Worm (Caenorhabditis elegans) whole organism, early embryonic: ENCODE results near the gene ZK686.3.

Experiments used
- B0310.2 ChIP-seq: sonication (generic microtip); optimal IDR thresholded peaks from 2 replicates; lab custom pipeline; 2016; ENCODE audit warnings: mild to moderate bottlenecking, missing genetic modification characterization, missing compliant biosample characterization
- F13C5.2 ChIP-seq: sonication (generic microtip); optimal IDR thresholded peaks from 2 replicates; lab custom pipeline; 2017; ENCODE audit warnings: mild to moderate bottlenecking, missing genetic modification characterization, inconsistent platforms, missing compliant biosample characterization
- aly-1 ChIP-seq: sonication (generic microtip); optimal IDR thresholded peaks from 2 replicates; lab custom pipeline; 2016; ENCODE audit warnings: missing genetic modification characterization, missing compliant biosample characterization
- ama-1 ChIP-seq: fragments of 150-350 bp; optimal IDR thresholded peaks from 2 replicates; lab custom pipeline; 2014
- ceh-13 ChIP-seq: fragments of 200-800 bp; sonication (Bioruptor generic); optimal IDR thresholded peaks from 2 replicates; lab custom pipeline; 2018; ENCODE audit warnings: mild to moderate bottlenecking, missing genetic modification characterization, missing compliant biosample characterization
- ceh-36 ChIP-seq: sonication (generic microtip); optimal IDR thresholded peaks from 2 replicates; lab custom pipeline; 2016; ENCODE audit warnings: missing genetic modification characterization, inconsistent platforms, missing compliant biosample characterization
- ets-7 ChIP-seq: sonication (generic microtip); optimal IDR thresholded peaks from 2 replicates; lab custom pipeline; 2016; ENCODE audit warnings: missing genotype, missing genetic modification characterization, missing compliant biosample characterization
- flt-1 ChIP-seq: fragments of 200-800 bp; sonication (Bioruptor generic); IDR thresholded peaks from 2 replicates; pipeline ENCODE4 v1.3.6; 2022; ENCODE audit warnings: missing genetic modification characterization, missing compliant biosample characterization
- hmbx-1 ChIP-seq: sonication (generic microtip); optimal IDR thresholded peaks from 2 replicates; lab custom pipeline; 2016; ENCODE audit warnings: mild to moderate bottlenecking, missing genetic modification characterization, missing compliant biosample characterization
- hmg-4 ChIP-seq: fragments of 200-800 bp; sonication (Bioruptor generic); optimal IDR thresholded peaks from 2 replicates; lab custom pipeline; 2018; ENCODE audit warnings: mild to moderate bottlenecking, missing genetic modification characterization, missing compliant biosample characterization
- hnd-1 ChIP-seq: sonication (generic microtip); optimal IDR thresholded peaks from 2 replicates; lab custom pipeline; 2016; ENCODE audit warnings: missing genetic modification characterization, missing compliant biosample characterization
- pes-1 ChIP-seq: fragments of 200-800 bp; sonication (Bioruptor generic); IDR thresholded peaks from 2 replicates; pipeline ENCODE4 v1.3.6; 2022; ENCODE audit warnings: missing genetic modification reagents, missing genetic modification characterization, missing compliant biosample characterization
- scrt-1 ChIP-seq: fragments of 200-800 bp; sonication (Bioruptor generic); IDR thresholded peaks from 2 replicates; pipeline ENCODE4 v1.3.6; 2022; ENCODE audit warnings: missing genetic modification characterization, missing compliant biosample characterization
- sea-1 ChIP-seq: fragments of 200-800 bp; sonication (Bioruptor generic); conservative IDR thresholded peaks from 2 replicates; pipeline ENCODE4 v1.3.6; 2022; ENCODE audit warnings: missing genetic modification characterization, missing compliant biosample characterization
- tbx-11 ChIP-seq: fragments of 200-800 bp; sonication (Bioruptor generic); IDR thresholded peaks from 2 replicates; pipeline ENCODE4 v1.3.6; 2022; ENCODE audit warnings: missing genetic modification characterization, missing compliant biosample characterization
- tbx-37 ChIP-seq: fragments of 200-800 bp; sonication (Bioruptor generic); conservative IDR thresholded peaks from 2 replicates; pipeline ENCODE4 v1.3.6; 2022; ENCODE audit warnings: missing genetic modification reagents, missing genetic modification characterization, missing compliant biosample characterization
- tra-4 ChIP-seq: sonication (generic microtip); optimal IDR thresholded peaks from 2 replicates; lab custom pipeline; 2017; ENCODE audit warnings: missing genetic modification characterization, missing compliant biosample characterization

The ZK686.3 gene

DNA sequence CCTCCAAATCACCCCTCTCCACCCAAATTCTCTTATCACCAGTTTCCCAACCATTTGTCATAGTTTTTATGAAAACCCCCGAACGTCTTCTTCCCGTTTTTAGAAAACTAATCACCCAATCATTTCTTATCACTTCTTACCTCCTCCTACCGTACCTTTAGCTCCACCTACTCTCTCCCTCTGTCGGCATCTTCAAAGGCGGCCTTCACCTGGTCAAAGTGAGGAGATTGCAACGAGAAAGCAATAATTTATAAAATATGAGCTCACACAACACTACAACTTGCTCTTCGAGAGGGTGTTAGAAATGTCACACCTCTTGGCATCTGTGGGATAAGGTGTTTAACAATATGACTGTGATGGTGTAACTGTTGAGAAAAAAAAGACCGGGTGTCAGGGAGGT lies 40.2 kb upstream of the ZK686.3 start:
- TF ChIP-seq F13C5.2 (tag; lab: Kevin White, UChicago) (no peak), sea-1 (no peak), flt-1 (no peak), ama-1 (no peak), tbx-11 (GFP tag; lab: Robert Waterston, UW) (no peak), ceh-36 (no peak), hmbx-1 (tag; lab: Kevin White, UChicago) (no peak), B0310.2 (tag; lab: Kevin White, UChicago) (no peak), aly-1 (tag; lab: Kevin White, UChicago) (no peak), pes-1 (GFP tag; lab: Robert Waterston, UW) (no peak), tra-4 (tag; lab: Kevin White, UChicago) (no peak), scrt-1 (GFP tag; lab: Robert Waterston, UW) (no peak)

DNA sequence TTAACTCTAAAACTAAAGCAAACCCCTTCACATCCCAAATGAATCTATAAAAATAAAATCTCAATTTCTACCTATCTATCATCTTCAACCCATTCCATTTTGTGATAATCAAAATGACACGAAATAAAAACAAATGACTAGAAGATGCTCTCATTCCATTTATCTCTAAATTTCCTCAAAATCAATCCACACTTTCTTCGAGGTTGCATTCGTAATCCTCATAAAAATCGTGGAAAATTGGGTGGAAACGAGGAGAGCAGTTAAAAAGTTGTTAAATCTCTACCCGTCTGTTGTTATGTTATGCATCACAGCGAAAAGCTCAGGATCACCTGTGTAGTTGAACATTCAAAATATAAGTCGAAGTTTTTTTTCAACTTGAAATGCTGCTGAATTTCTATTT lies 38.1 kb upstream of the ZK686.3 start:
- TF ChIP-seq hnd-1 (tag; lab: Kevin White, UChicago): no peak
- TF ChIP-seq F13C5.2 (tag; lab: Kevin White, UChicago): no peak

DNA sequence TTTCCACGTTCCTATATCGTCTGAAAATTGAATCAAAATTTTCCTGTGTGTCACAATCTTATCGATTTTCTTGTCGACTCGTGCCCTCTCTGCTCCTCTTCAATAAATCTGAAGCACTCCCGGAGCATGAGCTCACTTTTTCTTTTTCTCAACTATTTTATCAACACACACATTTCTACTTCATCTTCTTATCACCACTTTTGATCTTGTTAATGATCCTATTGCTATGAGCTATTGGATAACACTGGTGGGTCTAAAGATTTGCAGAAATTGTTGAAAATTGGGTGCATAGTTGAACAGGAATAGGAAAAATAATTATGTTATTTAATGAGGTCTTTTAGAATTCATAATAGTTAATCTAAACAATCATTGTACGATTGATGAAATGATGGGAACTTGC lies 36.4 kb upstream of the ZK686.3 start:
- TF ChIP-seq flt-1: no peak
- TF ChIP-seq pes-1 (GFP tag; lab: Robert Waterston, UW): no peak
- no peak for TF ChIP-seq ets-7 (tag; lab: Kevin White, UChicago)
- no peak for TF ChIP-seq hmg-4
- TF ChIP-seq hmbx-1 (tag; lab: Kevin White, UChicago): no peak
- TF ChIP-seq tra-4 (tag; lab: Kevin White, UChicago): no peak

DNA sequence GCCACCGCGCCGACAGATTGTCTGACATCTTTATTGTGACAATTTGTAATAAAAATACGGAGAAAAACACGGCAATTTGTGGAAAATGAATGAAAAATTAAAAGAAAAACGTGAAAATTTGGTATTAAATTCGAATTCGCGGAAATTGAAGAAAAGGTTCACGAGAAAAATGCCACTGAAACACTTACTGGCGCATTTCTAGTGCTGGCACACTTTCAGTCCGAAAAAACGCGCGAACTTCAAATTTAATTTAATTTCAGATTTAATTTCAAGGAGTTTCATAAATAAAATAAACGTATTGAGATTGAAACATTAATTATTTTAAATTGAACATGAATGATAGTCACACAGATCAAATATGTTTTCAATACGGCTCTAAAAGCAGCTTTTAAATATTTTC lies 26.4 kb upstream of the ZK686.3 start, which contains the start of gene cyk-7:
TSS of gene cyk-7 (minus strand) at position 99 of the 400 bp plus-strand sequence.
- TF ChIP-seq ama-1 (no peak), hmg-4 (no peak), tbx-11 (GFP tag; lab: Robert Waterston, UW) (no peak), pes-1 (GFP tag; lab: Robert Waterston, UW) (no peak), ceh-13 (GFP tag; lab: Kevin White, UChicago) (no peak), ceh-36 (no peak)

DNA sequence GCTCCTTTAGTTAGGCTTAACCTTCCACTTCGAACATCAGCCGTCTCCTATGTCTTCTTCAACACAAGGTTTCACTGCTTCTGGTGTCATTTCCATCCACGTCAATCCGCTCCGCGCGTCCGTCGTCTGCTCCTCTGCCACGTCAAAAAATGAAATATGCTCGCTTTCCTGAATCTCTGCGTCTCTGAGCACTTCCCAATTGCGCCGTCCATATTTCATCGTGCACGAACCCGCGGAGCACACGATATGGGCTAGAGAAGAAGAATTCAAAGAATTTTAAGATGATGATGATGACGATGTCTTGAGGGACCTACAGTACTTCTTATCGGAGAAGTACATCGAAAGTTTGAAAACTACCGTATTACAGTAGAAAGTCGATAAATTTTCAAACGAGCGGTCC lies 24.1 kb upstream of the ZK686.3 start:
- TF ChIP-seq ceh-36 (no peak), tbx-37 (GFP tag; lab: Robert Waterston, UW) (no peak), aly-1 (tag; lab: Kevin White, UChicago) (no peak), hmbx-1 (tag; lab: Kevin White, UChicago) (no peak), flt-1 (no peak), B0310.2 (tag; lab: Kevin White, UChicago) (no peak), hmg-4 (no peak), tra-4 (tag; lab: Kevin White, UChicago) (no peak), scrt-1 (GFP tag; lab: Robert Waterston, UW) (no peak), hnd-1 (tag; lab: Kevin White, UChicago) (no peak), sea-1 (no peak), tbx-11 (GFP tag; lab: Robert Waterston, UW) (no peak)

DNA sequence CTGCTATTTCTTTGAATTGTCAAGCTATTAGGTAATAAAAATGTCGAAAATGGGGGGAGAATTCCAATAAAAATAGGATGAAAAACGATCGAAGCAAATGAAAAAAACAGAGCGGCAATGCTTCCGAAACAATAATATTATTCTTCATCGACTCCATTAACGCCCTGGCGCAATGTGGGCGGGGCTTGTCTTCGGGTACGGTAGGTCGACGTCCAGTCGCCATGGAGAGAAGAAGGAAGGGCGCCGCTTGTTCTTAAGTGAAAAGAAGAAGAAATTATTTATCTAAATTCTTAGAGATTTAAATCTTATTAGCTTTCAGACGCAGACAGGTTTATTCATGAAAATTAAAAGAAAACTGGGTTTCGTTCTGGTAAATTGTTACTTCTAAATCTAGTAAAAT lies 23.3 kb upstream of the ZK686.3 start:
- TF ChIP-seq pes-1 (GFP tag; lab: Robert Waterston, UW) (no peak), aly-1 (tag; lab: Kevin White, UChicago) (no peak), tra-4 (tag; lab: Kevin White, UChicago) (no peak)

DNA sequence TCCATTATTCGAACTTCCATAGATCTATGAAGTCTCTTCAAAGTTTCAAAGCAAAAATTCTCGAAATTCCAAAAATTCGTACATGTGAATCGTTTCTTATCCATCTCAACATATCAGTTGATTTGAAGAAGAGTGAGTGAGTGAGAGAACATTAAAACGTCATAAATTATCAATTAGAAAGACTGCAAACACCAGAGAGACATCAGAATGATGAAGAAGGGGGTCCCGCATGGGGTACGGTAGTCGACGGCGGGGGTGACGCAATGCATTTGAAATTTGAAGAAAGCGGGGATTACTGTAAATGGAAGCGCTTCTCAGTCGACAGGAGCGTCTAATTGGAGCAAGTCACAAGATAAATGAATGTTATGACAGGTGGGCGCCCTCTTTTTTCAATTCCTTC lies 21.7 kb upstream of the ZK686.3 start:
- no peak for TF ChIP-seq aly-1 (tag; lab: Kevin White, UChicago)
- no peak for TF ChIP-seq scrt-1 (GFP tag; lab: Robert Waterston, UW)
- no peak for TF ChIP-seq ceh-36
- TF ChIP-seq tbx-37 (GFP tag; lab: Robert Waterston, UW): no peak
- TF ChIP-seq tra-4 (tag; lab: Kevin White, UChicago): no peak
- no peak for TF ChIP-seq hmg-4
- no peak for TF ChIP-seq sea-1
- TF ChIP-seq tbx-11 (GFP tag; lab: Robert Waterston, UW): no peak
- TF ChIP-seq flt-1: no peak
- TF ChIP-seq ama-1: no peak
- no peak for TF ChIP-seq B0310.2 (tag; lab: Kevin White, UChicago)
- no peak for TF ChIP-seq hnd-1 (tag; lab: Kevin White, UChicago)
- no peak for TF ChIP-seq ceh-13 (GFP tag; lab: Kevin White, UChicago)
- TF ChIP-seq pes-1 (GFP tag; lab: Robert Waterston, UW): no peak
- no peak for TF ChIP-seq F13C5.2 (tag; lab: Kevin White, UChicago)
- TF ChIP-seq hmbx-1 (tag; lab: Kevin White, UChicago): no peak
- no peak for TF ChIP-seq ets-7 (tag; lab: Kevin White, UChicago)

DNA sequence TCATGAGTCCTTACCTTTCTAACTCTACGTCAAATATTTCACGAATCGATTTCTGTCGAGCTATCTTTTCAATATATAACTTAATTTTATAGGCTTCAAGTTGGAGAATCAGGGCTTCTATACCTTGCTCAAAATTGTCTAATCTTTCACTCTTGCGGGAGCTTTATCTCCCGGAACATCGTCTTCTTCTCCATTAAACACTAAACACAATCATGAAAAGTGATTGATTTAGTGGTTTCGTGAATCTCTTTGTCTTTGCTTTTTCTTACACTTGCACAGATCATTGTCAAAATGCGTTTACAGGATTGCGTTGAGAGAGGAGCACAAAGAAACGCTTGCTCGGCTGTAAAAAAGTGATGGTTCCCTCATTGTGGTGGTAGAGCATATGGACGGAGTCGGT lies 19.5 kb upstream of the ZK686.3 start:
- TF ChIP-seq hmbx-1 (tag; lab: Kevin White, UChicago): no peak
- TF ChIP-seq pes-1 (GFP tag; lab: Robert Waterston, UW): no peak
- no peak for TF ChIP-seq aly-1 (tag; lab: Kevin White, UChicago)
- TF ChIP-seq ama-1: no peak
- TF ChIP-seq tbx-11 (GFP tag; lab: Robert Waterston, UW): no peak
- TF ChIP-seq hmg-4: no peak
- TF ChIP-seq B0310.2 (tag; lab: Kevin White, UChicago): no peak
- TF ChIP-seq hnd-1 (tag; lab: Kevin White, UChicago): no peak
- no peak for TF ChIP-seq scrt-1 (GFP tag; lab: Robert Waterston, UW)
- no peak for TF ChIP-seq sea-1
- no peak for TF ChIP-seq ceh-36
- no peak for TF ChIP-seq tra-4 (tag; lab: Kevin White, UChicago)
- no peak for TF ChIP-seq F13C5.2 (tag; lab: Kevin White, UChicago)
- TF ChIP-seq ets-7 (tag; lab: Kevin White, UChicago): no peak
- TF ChIP-seq tbx-37 (GFP tag; lab: Robert Waterston, UW): no peak
- TF ChIP-seq flt-1: no peak
- no peak for TF ChIP-seq ceh-13 (GFP tag; lab: Kevin White, UChicago)
